Worm (Caenorhabditis elegans) whole organism, L4/young adult: ENCODE data around the gene hpo-30.

Experiments
- W03F9.2 ChIP-seq: fragments of 150-350 bp; optimal IDR thresholded peaks from 2 replicates; lab custom pipeline; 2014; ENCODE audit warnings: missing biosample characterization, missing genetic modification characterization
- him-1 ChIP-seq: sonication (generic microtip); optimal IDR thresholded peaks from 2 replicates; lab custom pipeline; 2016; ENCODE audit warnings: missing genotype, missing genetic modification reagents, missing genetic modification characterization, missing compliant biosample characterization

ce11 chrV:12316076-12316475, 5.9 kb upstream of the hpo-30 start:
- TF ChIP-seq him-1 (tag; lab: Kevin White, UChicago) (no peak), W03F9.2 (no peak)
